Fruit fly (Drosophila melanogaster): ENCODE results near the gene CG3434.

DNA sequence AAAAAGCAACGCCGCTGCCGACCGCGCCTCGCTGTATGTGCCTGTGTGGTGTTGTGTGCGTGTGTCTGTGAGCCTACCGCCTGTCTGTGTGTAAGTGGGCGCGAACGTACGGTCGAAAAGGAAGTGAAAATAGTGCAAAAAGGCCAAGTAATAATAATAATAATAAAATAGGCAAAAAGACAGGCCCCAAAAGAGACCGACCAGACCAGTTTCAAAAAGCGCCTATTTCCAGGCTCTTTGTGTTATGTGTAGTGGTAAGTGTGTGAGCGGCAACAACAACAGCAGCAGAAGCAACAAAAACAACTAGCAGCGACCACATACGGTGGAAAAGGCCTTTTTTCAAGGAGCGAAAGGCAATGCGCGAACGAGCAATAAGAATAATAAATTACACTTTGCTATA lies 2.2 kb upstream of the CG3434 start:
- peak; percentile 41 for TF ChIP-seq CG8159 (tag; optimal IDR thresholded peaks at IDR 0.05)
- TF ChIP-seq CG14655 (GFP tag; optimal IDR thresholded peaks at IDR 0.05) = no peak
- no peak for TF ChIP-seq CG32121 (GFP tag; IDR thresholded peaks at IDR 0.05)
- TF ChIP-seq EcR (GFP tag; optimal IDR thresholded peaks at IDR 0.05) = peak; percentile 21
- no peak for TF ChIP-seq CG10348 (GFP tag; IDR thresholded peaks at IDR 0.05)
- TF ChIP-seq CG9948 (tag; optimal IDR thresholded peaks at IDR 0.05) = peak; percentile 6
- peak; percentile 91 for TF ChIP-seq CG13204 (GFP tag; optimal IDR thresholded peaks at IDR 0.05)
- no peak for TF ChIP-seq Pif1B (GFP tag; optimal IDR thresholded peaks at IDR 0.05)
- TF ChIP-seq rn (GFP tag; IDR thresholded peaks at IDR 0.05) = no peak
- TF ChIP-seq CG17806 (tag; optimal IDR thresholded peaks at IDR 0.05) = peak; percentile 46
- peak; percentile 54 for TF ChIP-seq CG34367 (tag; optimal IDR thresholded peaks at IDR 0.05)
- TF ChIP-seq fd96Ca (GFP tag; IDR thresholded peaks at IDR 0.05) = 0 out of 3 replicates have a peak, but pooled peaks have one; percentile 13
- TF ChIP-seq CG12605 (GFP tag; IDR thresholded peaks at IDR 0.05) = peak; percentile 58; the same call in 1 of the 2 replicates
- peak; percentile 42 for TF ChIP-seq CG15710 (tag; optimal IDR thresholded peaks at IDR 0.05)

Data from whole organism, pupa.